Fruit fly (Drosophila melanogaster) whole organism, wandering third instar larva: ENCODE measurements around the gene CG34451.

Source experiments
- Abd-B ChIP-seq: fragments of >200 bp; optimal IDR thresholded peaks from 2 replicates; lab custom pipeline; 2017; ENCODE audit warnings: missing biosample characterization, missing genetic modification characterization
- CG32264 ChIP-seq: fragments of 200-800 bp; sonication (Bioruptor generic); optimal IDR thresholded peaks from 2 replicates; lab custom pipeline; 2016; ENCODE audit warnings: missing biosample characterization, missing genetic modification characterization
- Myc ChIP-seq: fragments of >200 bp; optimal IDR thresholded peaks from 2 replicates; lab custom pipeline; 2017
- OdsH ChIP-seq: fragments of 200-800 bp; sonication (Bioruptor generic); optimal IDR thresholded peaks from 2 replicates; lab custom pipeline; 2016; ENCODE audit warnings: missing biosample characterization, mild to moderate bottlenecking, missing genetic modification characterization
- dsf ChIP-seq: sonication (Bioruptor generic); optimal IDR thresholded peaks from 2 replicates; lab custom pipeline; 2016; ENCODE audit warnings: missing biosample characterization, missing genetic modification characterization, borderline replicate concordance
- ey ChIP-seq: fragments of 200-800 bp; sonication (Bioruptor generic); optimal IDR thresholded peaks from 2 replicates; lab custom pipeline; 2016; ENCODE audit warnings: missing biosample characterization, missing genetic modification characterization
- foxo ChIP-seq, 2 experiments: fragments of 200-800 bp; sonication (Bioruptor generic); optimal IDR thresholded peaks; 2 replicates in 1 of 2; 3 replicates in 1 of 2; lab custom pipeline; 2016 to 2017; ENCODE audit warnings: missing biosample characterization in 2 of 2, missing genetic modification characterization in 2 of 2
- h ChIP-seq: fragments of 200-800 bp; sonication (Bioruptor generic); optimal IDR thresholded peaks from 3 replicates; lab custom pipeline; 2016; ENCODE audit warnings: missing biosample characterization, mild to moderate bottlenecking, missing genetic modification characterization
- jim ChIP-seq: fragments of 175-275, 200-325 bp; sonication (Bioruptor generic); optimal IDR thresholded peaks from 2 replicates; lab custom pipeline; 2016; ENCODE audit warnings: missing biosample characterization, mild to moderate bottlenecking, missing genetic modification characterization
- pan ChIP-seq: fragments of >200 bp; optimal IDR thresholded peaks from 2 replicates; lab custom pipeline; 2017
- usp ChIP-seq: fragments of >200 bp; optimal IDR thresholded peaks from 2 replicates; lab custom pipeline; 2017; ENCODE audit warnings: missing biosample characterization, missing genetic modification characterization

- TF ChIP-seq Abd-B (GFP tag; lab: Kevin White, UChicago) (no peak), pan (lab: Kevin White, UChicago) (no peak), Myc (lab: Kevin White, UChicago) (no peak), dsf (GFP tag; lab: Kevin White, UChicago) (no peak), h (GFP tag; lab: Kevin White, UChicago) (no peak), OdsH (no peak), foxo (GFP tag; optimal IDR thresholded peaks at IDR 0.05; lab: Kevin White, UChicago) (no peak), ey (GFP tag; lab: Kevin White, UChicago) (no peak), CG32264 (GFP tag; lab: Kevin White, UChicago) (no peak), jim (GFP tag; lab: Kevin White, UChicago) (no peak), usp (no peak)
Observed at dm6 chr3L:15684017-15684416, 7.9 kb downstream of the CG34451 start.
